Worm (Caenorhabditis elegans): ENCODE data around the gene T23E7.6.

ce11 chrX:17662146-17662545, 22.5 kb downstream of the T23E7.6 start, which contains the start of gene nlp-6:
- TF ChIP-seq him-1 (tag; optimal IDR thresholded peaks at IDR 0.05): no peak
- TF ChIP-seq W03F9.2 (tag; optimal IDR thresholded peaks at IDR 0.05): no peak
